Worm (Caenorhabditis elegans) whole organism, late embryonic: ENCODE results near the gene F25F2.1.

Source experiments
- C08G9.2 ChIP-seq: sonication (generic microtip); optimal IDR thresholded peaks from 2 replicates; lab custom pipeline; 2016; ENCODE audit warnings: mild to moderate bottlenecking, missing genetic modification characterization, moderate library complexity, missing compliant biosample characterization
- C38D4.7 ChIP-seq: fragments of 200-800 bp; sonication (Bioruptor generic); optimal IDR thresholded peaks from 2 replicates; lab custom pipeline; 2018; ENCODE audit warnings: mild to moderate bottlenecking, missing genetic modification characterization, moderate library complexity, missing compliant biosample characterization
- K02D7.2 ChIP-seq: sonication (generic microtip); optimal IDR thresholded peaks from 2 replicates; lab custom pipeline; 2017; ENCODE audit warnings: mild to moderate bottlenecking, missing genetic modification characterization, missing compliant biosample characterization
- K09A11.1 ChIP-seq: sonication (generic microtip); optimal IDR thresholded peaks from 2 replicates; lab custom pipeline; 2017; ENCODE audit warnings: antibody characterized with exemption, mild to moderate bottlenecking, missing genetic modification characterization, missing compliant biosample characterization; ENCODE audit not compliant: insufficient read depth
- T23F11.4 ChIP-seq: fragments of 200-800 bp; sonication (Bioruptor generic); optimal IDR thresholded peaks from 2 replicates; lab custom pipeline; 2018; ENCODE audit warnings: mild to moderate bottlenecking, missing genetic modification characterization, missing compliant biosample characterization
- ceh-2 ChIP-seq: sonication (generic microtip); optimal IDR thresholded peaks from 2 replicates; lab custom pipeline; 2016; ENCODE audit warnings: missing genotype, missing genetic modification characterization, missing compliant biosample characterization
- ceh-24 ChIP-seq: sonication (generic microtip); optimal IDR thresholded peaks from 2 replicates; lab custom pipeline; 2016; ENCODE audit warnings: mild to moderate bottlenecking, missing genetic modification characterization, missing compliant biosample characterization
- ceh-30 ChIP-seq: fragments of 150-350 bp; optimal IDR thresholded peaks from 2 replicates; lab custom pipeline; 2014; ENCODE audit warnings: missing biosample characterization, missing genetic modification characterization
- ceh-31 ChIP-seq: sonication (generic microtip); optimal IDR thresholded peaks from 2 replicates; lab custom pipeline; 2016; ENCODE audit warnings: missing genetic modification characterization, missing compliant biosample characterization
- ceh-45 ChIP-seq: fragments of 200-800 bp; sonication (Bioruptor generic); IDR thresholded peaks from 2 replicates; pipeline ENCODE4 v1.3.6; 2022; ENCODE audit warnings: missing genetic modification reagents, missing genetic modification characterization, missing compliant biosample characterization
- ceh-9 ChIP-seq: sonication (generic microtip); optimal IDR thresholded peaks from 2 replicates; lab custom pipeline; 2016; ENCODE audit warnings: mild to moderate bottlenecking, missing genetic modification characterization, inconsistent platforms, missing compliant biosample characterization
- che-1 ChIP-seq: sonication (generic microtip); optimal IDR thresholded peaks from 2 replicates; lab custom pipeline; 2016; ENCODE audit warnings: mild to moderate bottlenecking, missing genetic modification characterization, missing compliant biosample characterization
- elt-2 ChIP-seq: sonication (generic microtip); optimal IDR thresholded peaks from 2 replicates; lab custom pipeline; 2016; ENCODE audit warnings: missing genetic modification reagents, missing genetic modification characterization, missing compliant biosample characterization
- elt-4 ChIP-seq: sonication (generic microtip); optimal IDR thresholded peaks from 2 replicates; lab custom pipeline; 2016; ENCODE audit warnings: missing genetic modification characterization, missing compliant biosample characterization
- fax-1 ChIP-seq: sonication (generic microtip); optimal IDR thresholded peaks from 2 replicates; lab custom pipeline; 2016; ENCODE audit warnings: missing genotype, missing genetic modification characterization, missing compliant biosample characterization
- fkh-6 ChIP-seq: sonication (generic microtip); optimal IDR thresholded peaks from 2 replicates; lab custom pipeline; 2016; ENCODE audit warnings: missing genetic modification characterization, missing compliant biosample characterization
- gmeb-2 ChIP-seq: sonication (generic microtip); optimal IDR thresholded peaks from 2 replicates; lab custom pipeline; 2016; ENCODE audit warnings: missing genetic modification characterization, inconsistent platforms, missing compliant biosample characterization
- hlh-13 ChIP-seq: fragments of 200-800 bp; sonication (Bioruptor generic); optimal IDR thresholded peaks from 2 replicates; lab custom pipeline; 2018; ENCODE audit warnings: mild to moderate bottlenecking, missing genetic modification characterization, missing compliant biosample characterization
- mec-3 ChIP-seq: sonication (generic microtip); optimal IDR thresholded peaks from 2 replicates; lab custom pipeline; 2016; ENCODE audit warnings: borderline replicate concordance, missing genetic modification characterization, missing compliant biosample characterization
- nhr-232 ChIP-seq: sonication (generic microtip); optimal IDR thresholded peaks from 2 replicates; lab custom pipeline; 2016; ENCODE audit warnings: missing genetic modification characterization, missing compliant biosample characterization
- npax-4 ChIP-seq: sonication (generic microtip); optimal IDR thresholded peaks from 2 replicates; lab custom pipeline; 2016; ENCODE audit warnings: missing genetic modification characterization, missing compliant biosample characterization
- odd-2 ChIP-seq: sonication (generic microtip); optimal IDR thresholded peaks from 2 replicates; lab custom pipeline; 2017; ENCODE audit warnings: antibody characterized with exemption, mild to moderate bottlenecking, missing genetic modification characterization, missing compliant biosample characterization
- pax-1 ChIP-seq: fragments of 150-350 bp; optimal IDR thresholded peaks from 2 replicates; lab custom pipeline; 2014; ENCODE audit warnings: missing biosample characterization, missing genetic modification characterization
- pqm-1 ChIP-seq: sonication (generic microtip); optimal IDR thresholded peaks from 2 replicates; lab custom pipeline; 2016; ENCODE audit warnings: missing genetic modification characterization, missing compliant biosample characterization
- pros-1 ChIP-seq: fragments of 150-350 bp; optimal IDR thresholded peaks from 2 replicates; lab custom pipeline; 2014; ENCODE audit warnings: missing biosample characterization, missing genetic modification reagents, missing genetic modification characterization
- ref-2 ChIP-seq: sonication (generic microtip); optimal IDR thresholded peaks from 2 replicates; lab custom pipeline; 2016; ENCODE audit warnings: missing genetic modification characterization, missing compliant biosample characterization
- sdc-2 ChIP-seq: sonication (generic microtip); optimal IDR thresholded peaks from 2 replicates; lab custom pipeline; 2016; ENCODE audit warnings: missing genotype, missing genetic modification characterization, missing compliant biosample characterization
- sox-2 ChIP-seq: fragments of 200-800 bp; sonication (Bioruptor generic); IDR thresholded peaks from 2 replicates; pipeline ENCODE4 v1.3.6; 2022; ENCODE audit warnings: missing genetic modification reagents, missing genetic modification characterization, missing compliant biosample characterization
- unc-3 ChIP-seq, 2 experiments: fragments of 200-800 bp in 1 of 2; sonication (Bioruptor generic) in 1 of 2; sonication (generic microtip) in 1 of 2; conservative IDR thresholded peaks in 1 of 2; optimal IDR thresholded peaks in 1 of 2; 2 replicates each; pipeline versions ENCODE4 v1.3.6 to Lab custom; 2016 to 2022; ENCODE audit warnings: missing compliant biosample characterization in 2 of 2, missing genetic modification characterization in 2 of 2, missing genetic modification reagents in 1 of 2
- unc-42 ChIP-seq: sonication (generic microtip); optimal IDR thresholded peaks from 2 replicates; lab custom pipeline; 2016; ENCODE audit warnings: missing genotype, missing genetic modification characterization, missing compliant biosample characterization
- unc-55 ChIP-seq: sonication (generic microtip); optimal IDR thresholded peaks from 2 replicates; lab custom pipeline; 2017; ENCODE audit warnings: missing biosample characterization, missing genetic modification reagents, missing genetic modification characterization
- ztf-16 ChIP-seq: sonication (generic microtip); optimal IDR thresholded peaks from 2 replicates; lab custom pipeline; 2017; ENCODE audit warnings: missing genetic modification characterization, missing compliant biosample characterization

The F25F2.1 gene

DNA sequence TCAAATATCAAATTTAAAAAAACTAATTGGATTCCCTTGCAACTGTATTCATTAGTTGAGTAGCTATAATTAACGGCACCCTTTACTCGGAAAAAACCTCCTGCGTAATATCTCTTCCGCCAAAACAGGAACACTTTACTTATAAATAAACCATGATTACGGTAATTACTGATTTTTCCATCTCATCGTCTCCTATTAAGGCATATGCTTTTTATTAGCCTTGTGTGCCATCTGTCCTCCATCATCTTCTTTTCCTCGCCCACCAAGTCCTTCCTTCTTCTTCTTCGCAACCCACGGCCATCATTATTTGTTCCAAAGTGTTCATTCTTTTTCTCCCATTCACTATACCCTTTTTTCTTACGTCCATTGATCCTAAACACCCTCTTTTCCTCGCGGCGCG, 10.8 kb downstream of the F25F2.1 start:
- TF ChIP-seq odd-2 (tag; lab: Kevin White, UChicago), result no peak
- TF ChIP-seq ceh-31 (tag; lab: Kevin White, UChicago), result peak; percentile 33
- peak; percentile 36 for TF ChIP-seq unc-42 (tag; lab: Kevin White, UChicago)
- no peak for TF ChIP-seq ceh-30

DNA sequence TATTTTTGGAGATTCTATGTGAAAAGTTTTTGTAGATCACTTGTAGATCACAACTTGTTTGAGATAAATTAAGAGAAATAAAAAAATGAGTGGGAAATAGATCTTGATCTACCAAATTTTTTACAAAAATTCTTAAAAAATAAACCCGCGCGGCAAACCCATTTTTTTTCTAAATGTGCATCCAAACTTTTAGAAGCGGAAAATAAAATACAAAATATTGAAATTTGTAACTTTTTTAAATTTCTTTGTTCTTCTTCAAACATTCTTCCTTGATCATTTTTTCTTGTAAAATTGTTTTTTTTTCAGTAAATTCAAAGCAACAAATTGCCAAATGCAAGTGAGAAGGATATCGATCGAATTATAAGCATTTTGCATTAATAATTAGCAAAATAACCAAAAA, 11.4 kb downstream of the F25F2.1 start, which contains the start of gene cdh-4:
TSS of gene cdh-4 (plus strand) at position 301 of the 400 bp plus-strand sequence.
- TF ChIP-seq ref-2 (tag; lab: Kevin White, UChicago), result no peak
- TF ChIP-seq ceh-9 (tag; lab: Kevin White, UChicago), result no peak
- no peak for TF ChIP-seq elt-4
- no peak for TF ChIP-seq ceh-24 (tag; lab: Kevin White, UChicago)
- TF ChIP-seq sdc-2 (tag; lab: Kevin White, UChicago), result no peak
- no peak for TF ChIP-seq unc-42 (tag; lab: Kevin White, UChicago)
- TF ChIP-seq che-1 (tag; lab: Kevin White, UChicago), result no peak
- no peak for TF ChIP-seq ceh-45 (GFP tag; lab: Robert Waterston, UW)
- no peak for TF ChIP-seq hlh-13 (GFP tag; lab: Kevin White, UChicago)
- TF ChIP-seq T23F11.4 (GFP tag; lab: Kevin White, UChicago), result no peak
- TF ChIP-seq fax-1, result no peak
- TF ChIP-seq pqm-1, result no peak
- no peak for TF ChIP-seq ceh-30
- TF ChIP-seq pax-1 (tag; lab: Kevin White, UChicago), result no peak
- no peak for TF ChIP-seq elt-2 (tag; lab: Kevin White, UChicago)

- TF ChIP-seq unc-55 (GFP tag; lab: Kevin White, UChicago) (peak; percentile 76), elt-4 (no peak), C08G9.2 (tag; lab: Kevin White, UChicago) (no peak)
- TF ChIP-seq, all 69 proteins: peak for 1
Observed at ce11 chrIII:4523411-4523810, 14.8 kb downstream of the F25F2.1 start.

DNA sequence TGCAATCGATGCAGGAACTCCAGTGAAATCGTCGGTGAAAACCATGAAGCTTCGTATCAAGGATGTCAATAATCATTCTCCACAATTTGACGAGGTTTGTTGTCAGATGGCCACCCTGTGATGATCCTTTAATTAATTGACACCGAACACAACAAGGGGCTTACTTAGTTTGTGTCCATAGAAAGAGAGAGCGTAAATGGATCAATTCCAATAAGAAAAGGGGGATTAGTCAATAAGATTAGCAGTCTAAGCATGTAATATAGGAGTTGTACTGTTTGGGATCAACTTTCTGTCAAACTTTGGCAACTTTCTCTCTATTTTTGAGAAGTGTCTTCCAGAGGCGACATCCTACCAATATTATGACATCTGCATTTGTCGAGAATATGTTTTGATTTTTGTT, 15.4 kb downstream of the F25F2.1 start:
- TF ChIP-seq sox-2 (GFP tag; lab: Robert Waterston, UW) (no peak), ceh-2 (tag; lab: Kevin White, UChicago) (no peak), unc-42 (tag; lab: Kevin White, UChicago) (peak; percentile 76)

DNA sequence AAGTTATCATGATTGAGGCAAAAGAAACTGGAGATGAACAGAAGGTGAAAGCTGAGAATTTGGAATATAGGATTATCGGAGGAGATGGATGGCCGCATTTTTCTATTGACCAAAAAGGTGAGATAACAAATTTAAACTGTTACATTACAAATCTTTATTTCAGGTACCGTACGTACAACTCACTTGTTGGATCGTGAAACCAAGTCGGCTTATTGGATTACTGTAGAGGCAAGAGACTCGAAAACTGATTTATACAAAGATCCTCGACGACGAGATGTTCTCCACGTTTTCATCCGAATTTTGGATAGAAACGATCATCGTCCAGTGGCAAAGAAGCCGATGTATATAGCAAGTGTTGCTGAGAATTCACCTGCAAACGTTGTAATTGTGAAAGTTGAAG, 17.3 kb downstream of the F25F2.1 start:
- TF ChIP-seq ceh-2 (tag; lab: Kevin White, UChicago), result no peak
- no peak for TF ChIP-seq pros-1 (tag; lab: Kevin White, UChicago)
- TF ChIP-seq npax-4 (tag; lab: Kevin White, UChicago), result no peak
- no peak for TF ChIP-seq fkh-6 (tag; lab: Kevin White, UChicago)
- TF ChIP-seq unc-3 (GFP tag; conservative IDR thresholded peaks at IDR 0.05; lab: Robert Waterston, UW), result no peak
- TF ChIP-seq unc-3 (tag; optimal IDR thresholded peaks at IDR 0.05; lab: Kevin White, UChicago), result no peak
- no peak for TF ChIP-seq gmeb-2 (tag; lab: Kevin White, UChicago)
- no peak for TF ChIP-seq ceh-24 (tag; lab: Kevin White, UChicago)
- TF ChIP-seq unc-42 (tag; lab: Kevin White, UChicago), result no peak
- no peak for TF ChIP-seq K02D7.2 (tag; lab: Kevin White, UChicago)
- no peak for TF ChIP-seq ztf-16 (tag; lab: Kevin White, UChicago)
- no peak for TF ChIP-seq nhr-232 (tag; lab: Kevin White, UChicago)
- no peak for TF ChIP-seq C38D4.7
- no peak for TF ChIP-seq K09A11.1 (tag; lab: Kevin White, UChicago)
- TF ChIP-seq mec-3 (tag; lab: Kevin White, UChicago), result no peak
